Fruit fly (Drosophila melanogaster) whole organism, embryonic: ENCODE results near the gene SdicC.
A peak's percentile ranks its signal among the peaks of the same experiment; 100 is the strongest.

Source experiments
- ATbp ChIP-seq: fragments of 200-800 bp; sonication (Bioruptor generic); optimal IDR thresholded peaks from 2 replicates; lab custom pipeline; 2017; ENCODE audit warnings: missing biosample characterization, mild to moderate bottlenecking, missing genetic modification characterization, missing genetic modification reagents
- Abd-B ChIP-seq: fragments of 200-800 bp; sonication (Bioruptor generic); optimal IDR thresholded peaks from 2 replicates; lab custom pipeline; 2018; ENCODE audit warnings: missing biosample characterization, mild to moderate bottlenecking, missing genetic modification characterization, moderate library complexity
- Antp ChIP-seq: fragments of 200-800 bp; sonication (Bioruptor generic); optimal IDR thresholded peaks from 3 replicates; lab custom pipeline; 2016; ENCODE audit warnings: missing biosample characterization, missing genetic modification characterization
- Bgb ChIP-seq: fragments of 200-800 bp; sonication (Bioruptor generic); IDR thresholded peaks from 2 replicates; pipeline ENCODE4 v1.3.6; 2022; ENCODE audit warnings: missing biosample characterization, missing genetic modification characterization; ENCODE audit not compliant: partially characterized antibody
- CG10959 ChIP-seq: fragments of 200-800 bp; sonication (Bioruptor generic); IDR thresholded peaks from 2 replicates; pipeline ENCODE4 v1.3.6; 2022; ENCODE audit warnings: missing biosample characterization, missing genetic modification characterization
- CG12219 ChIP-seq: fragments of 200-800 bp; sonication (Bioruptor generic); optimal IDR thresholded peaks from 3 replicates; lab custom pipeline; 2018; ENCODE audit warnings: missing biosample characterization, mild to moderate bottlenecking, missing genetic modification characterization
- CG12299 ChIP-seq: fragments of 200-800 bp; sonication (Bioruptor generic); optimal IDR thresholded peaks from 2 replicates; lab custom pipeline; 2018; ENCODE audit warnings: missing biosample characterization, mild to moderate bottlenecking, missing genetic modification characterization
- CG15073 ChIP-seq: fragments of 200-800 bp; sonication (Bioruptor generic); optimal IDR thresholded peaks from 2 replicates; lab custom pipeline; 2016; ENCODE audit warnings: missing biosample characterization, missing genetic modification characterization
- CG15269 ChIP-seq: fragments of 200-800 bp; sonication (Bioruptor generic); optimal IDR thresholded peaks from 2 replicates; lab custom pipeline; 2018; ENCODE audit warnings: missing biosample characterization, mild to moderate bottlenecking, missing genetic modification characterization, moderate library complexity
- CG1529 ChIP-seq: fragments of 200-800 bp; sonication (Bioruptor generic); optimal IDR thresholded peaks from 3 replicates; lab custom pipeline; 2018; ENCODE audit warnings: missing biosample characterization, missing genetic modification characterization
- CG17912 ChIP-seq: fragments of 200-800 bp; sonication (Bioruptor generic); optimal IDR thresholded peaks from 2 replicates; lab custom pipeline; 2018; ENCODE audit warnings: missing biosample characterization, mild to moderate bottlenecking, missing genetic modification characterization
- CG18476 ChIP-seq: fragments of 200-800 bp; sonication (Bioruptor generic); optimal IDR thresholded peaks from 2 replicates; lab custom pipeline; 2016; ENCODE audit warnings: missing biosample characterization, mild to moderate bottlenecking, missing genetic modification characterization
- CG2116 ChIP-seq: fragments of 200-800 bp; sonication (Bioruptor generic); optimal IDR thresholded peaks from 3 replicates; lab custom pipeline; 2018; ENCODE audit warnings: missing biosample characterization, mild to moderate bottlenecking, missing genetic modification characterization
- CG31441 ChIP-seq: fragments of 200-800 bp; sonication (Bioruptor generic); IDR thresholded peaks from 2 replicates; pipeline ENCODE4 v1.3.6; 2022; ENCODE audit warnings: missing biosample characterization, missing genetic modification characterization
- CG4424 ChIP-seq: fragments of 200-800 bp; sonication (Bioruptor generic); optimal IDR thresholded peaks from 3 replicates; lab custom pipeline; 2016; ENCODE audit warnings: missing biosample characterization, missing genetic modification characterization
- CG4854 ChIP-seq: fragments of 200-800 bp; sonication (Bioruptor generic); optimal IDR thresholded peaks from 2 replicates; lab custom pipeline; 2016; ENCODE audit warnings: missing biosample characterization, missing genetic modification characterization, inconsistent platforms
- CG5953 ChIP-seq: fragments of 200-800 bp; sonication (Bioruptor generic); IDR thresholded peaks from 2 replicates; pipeline ENCODE4 v1.3.6; 2022; ENCODE audit warnings: missing biosample characterization, missing genetic modification characterization
- CG7357 ChIP-seq: fragments of 200-800 bp; sonication (Bioruptor generic); IDR thresholded peaks from 3 replicates; pipeline ENCODE4 v1.3.6; 2022; ENCODE audit warnings: missing biosample characterization, missing genetic modification characterization
- CG7839 ChIP-seq: fragments of 200-800 bp; sonication (Bioruptor generic); optimal IDR thresholded peaks from 3 replicates; lab custom pipeline; 2018; ENCODE audit warnings: missing biosample characterization, mild to moderate bottlenecking, missing genetic modification characterization, moderate library complexity
- CG8089 ChIP-seq: fragments of 200-800 bp; sonication (Bioruptor generic); optimal IDR thresholded peaks from 3 replicates; lab custom pipeline; 2016; ENCODE audit warnings: missing biosample characterization, missing genetic modification characterization
- D19A ChIP-seq: fragments of 200-800 bp; optimal IDR thresholded peaks from 3 replicates; lab custom pipeline; 2019; ENCODE audit warnings: missing biosample characterization, mild to moderate bottlenecking, missing genetic modification characterization, moderate library complexity
- Dfd ChIP-seq, 2 experiments: fragments of >200 bp; optimal IDR thresholded peaks; 2 replicates each; lab custom pipeline; 2017; ENCODE audit warnings: missing biosample characterization in 2 of 2, missing genetic modification characterization in 2 of 2
- Dp ChIP-seq: fragments of 200-800 bp; sonication (Bioruptor generic); optimal IDR thresholded peaks from 2 replicates; lab custom pipeline; 2018; ENCODE audit warnings: missing biosample characterization, mild to moderate bottlenecking, missing genetic modification characterization, moderate library complexity
- E2f1 ChIP-seq: fragments of 200-800 bp; sonication (Bioruptor generic); IDR thresholded peaks from 2 replicates; pipeline ENCODE4 v1.3.6; 2022; ENCODE audit warnings: missing biosample characterization, missing genetic modification characterization
- Fer3 ChIP-seq: fragments of 200-800 bp; sonication (Bioruptor generic); optimal IDR thresholded peaks from 2 replicates; lab custom pipeline; 2018; ENCODE audit warnings: missing biosample characterization, mild to moderate bottlenecking, missing genetic modification characterization, moderate library complexity
- Hr3 ChIP-seq: fragments of 200-800 bp; sonication (Bioruptor generic); optimal IDR thresholded peaks from 3 replicates; lab custom pipeline; 2016; ENCODE audit warnings: missing biosample characterization, missing genetic modification characterization
- Hr39 ChIP-seq: fragments of >200 bp; optimal IDR thresholded peaks from 2 replicates; lab custom pipeline; 2017
- Hsf ChIP-seq: fragments of 200-800 bp; sonication (Bioruptor generic); optimal IDR thresholded peaks from 3 replicates; lab custom pipeline; 2016; ENCODE audit warnings: missing biosample characterization, missing genetic modification characterization
- Jarid2 ChIP-seq: fragments of 200-800 bp; sonication (Bioruptor generic); optimal IDR thresholded peaks from 3 replicates; lab custom pipeline; 2017; ENCODE audit warnings: mild to moderate bottlenecking, missing biosample characterization, missing genetic modification reagents, missing genetic modification characterization
- Max ChIP-seq: fragments of 200-800 bp; sonication (Bioruptor generic); optimal IDR thresholded peaks from 2 replicates; lab custom pipeline; 2016; ENCODE audit warnings: missing biosample characterization, mild to moderate bottlenecking, missing genetic modification characterization
- PHDP ChIP-seq: fragments of 200-800 bp; sonication (Bioruptor generic); optimal IDR thresholded peaks from 3 replicates; lab custom pipeline; 2018; ENCODE audit warnings: missing biosample characterization, mild to moderate bottlenecking, missing genetic modification characterization, moderate library complexity
- Rx ChIP-seq: fragments of 200-800 bp; sonication (Bioruptor generic); IDR thresholded peaks from 2 replicates; pipeline ENCODE4 v1.3.6; 2022; ENCODE audit warnings: missing biosample characterization, missing genetic modification characterization
- ab ChIP-seq: fragments of 200-800 bp; sonication (Bioruptor generic); optimal IDR thresholded peaks from 2 replicates; lab custom pipeline; 2016; ENCODE audit warnings: missing biosample characterization, missing genetic modification characterization
- ac ChIP-seq: fragments of 200-800 bp; sonication (Bioruptor generic); optimal IDR thresholded peaks from 3 replicates; lab custom pipeline; 2017; ENCODE audit warnings: missing biosample characterization, mild to moderate bottlenecking, missing genetic modification characterization
- ato ChIP-seq: fragments of 200-800 bp; sonication (Bioruptor generic); IDR thresholded peaks from 2 replicates; pipeline ENCODE4 v1.3.6; 2022; ENCODE audit warnings: missing biosample characterization, missing genetic modification characterization; ENCODE audit not compliant: partially characterized antibody
- bowl ChIP-seq: fragments of 200-800 bp; sonication (Bioruptor generic); IDR thresholded peaks from 2 replicates; pipeline ENCODE4 v1.3.6; 2022; ENCODE audit warnings: missing biosample characterization, missing genetic modification characterization
- chn ChIP-seq: fragments of 200-800 bp; sonication (Bioruptor generic); optimal IDR thresholded peaks from 2 replicates; lab custom pipeline; 2016; ENCODE audit warnings: missing biosample characterization, missing genetic modification characterization
- dmrt99B ChIP-seq: fragments of 200-800 bp; sonication (Bioruptor generic); optimal IDR thresholded peaks from 2 replicates; lab custom pipeline; 2018; ENCODE audit warnings: missing biosample characterization, mild to moderate bottlenecking, missing genetic modification characterization, moderate library complexity
- grau ChIP-seq: fragments of 200-800 bp; optimal IDR thresholded peaks from 3 replicates; lab custom pipeline; 2019; ENCODE audit warnings: missing biosample characterization, mild to moderate bottlenecking, missing genetic modification characterization, moderate library complexity
- gt ChIP-seq: fragments of 200-800 bp; sonication (Bioruptor generic); IDR thresholded peaks from 2 replicates; pipeline ENCODE4 v1.3.6; 2022; ENCODE audit warnings: missing biosample characterization, missing genetic modification characterization
- lilli ChIP-seq: fragments of 200-800 bp; sonication (Bioruptor generic); optimal IDR thresholded peaks from 3 replicates; lab custom pipeline; 2016; ENCODE audit warnings: missing biosample characterization, missing genetic modification characterization
- mam ChIP-seq: fragments of 200-800 bp; sonication (Bioruptor generic); optimal IDR thresholded peaks from 3 replicates; lab custom pipeline; 2016; ENCODE audit warnings: missing biosample characterization, missing genetic modification characterization
- nerfin-2 ChIP-seq: fragments of 200-800 bp; sonication (Bioruptor generic); IDR thresholded peaks from 2 replicates; pipeline ENCODE4 v1.3.6; 2022; ENCODE audit warnings: missing biosample characterization, missing genetic modification characterization; ENCODE audit not compliant: partially characterized antibody
- nom ChIP-seq: fragments of 200-800 bp; sonication (Bioruptor generic); optimal IDR thresholded peaks from 2 replicates; lab custom pipeline; 2017; ENCODE audit warnings: missing biosample characterization, missing genetic modification characterization, mild to moderate bottlenecking, moderate library complexity, missing genetic modification reagents
- odd ChIP-seq: fragments of 200-800 bp; sonication (Bioruptor generic); optimal IDR thresholded peaks from 2 replicates; lab custom pipeline; 2017; ENCODE audit warnings: missing biosample characterization, mild to moderate bottlenecking, missing genetic modification characterization
- phol ChIP-seq: fragments of 200-800 bp; sonication (Bioruptor generic); optimal IDR thresholded peaks from 3 replicates; lab custom pipeline; 2018; ENCODE audit warnings: missing biosample characterization, mild to moderate bottlenecking, missing genetic modification characterization, moderate library complexity
- repo ChIP-seq: fragments of 200-800 bp; sonication (Bioruptor generic); optimal IDR thresholded peaks from 2 replicates; lab custom pipeline; 2016; ENCODE audit warnings: missing biosample characterization, missing genetic modification characterization
- salm ChIP-seq: fragments of 200-800 bp; sonication (Bioruptor generic); optimal IDR thresholded peaks from 2 replicates; lab custom pipeline; 2018; ENCODE audit warnings: missing biosample characterization, mild to moderate bottlenecking, missing genetic modification characterization
- tgo ChIP-seq: fragments of 200-800 bp; sonication (Bioruptor generic); IDR thresholded peaks from 3 replicates; pipeline ENCODE4 v1.3.6; 2022; ENCODE audit warnings: missing biosample characterization, missing genetic modification characterization
- wdn ChIP-seq: fragments of 200-800 bp; sonication (Bioruptor generic); IDR thresholded peaks from 2 replicates; pipeline ENCODE4 v1.3.6; 2022; ENCODE audit warnings: missing biosample characterization, missing genetic modification characterization
- zen ChIP-seq: fragments of 200-800 bp; sonication (Bioruptor generic); optimal IDR thresholded peaks from 3 replicates; lab custom pipeline; 2018; ENCODE audit warnings: missing biosample characterization, mild to moderate bottlenecking, missing genetic modification characterization, moderate library complexity

Gene SdicC

dm6 chrX:20173464-20173995 lies 43.5 kb downstream of the SdicC start, which contains the start of gene AnxB10 (continued):
- TF ChIP-seq ac (GFP tag; lab: Kevin White, UChicago) = no peak
- peak; percentile 64 for TF ChIP-seq CG31441 (GFP tag; lab: Robert Waterston, UW)
- no peak for TF ChIP-seq CG10959 (GFP tag; lab: Robert Waterston, UW)
- no peak for TF ChIP-seq CG12299 (tag; lab: Kevin White, UChicago)
- TF ChIP-seq D19A = peak; percentile 56
- TF ChIP-seq Fer3 (tag; lab: Kevin White, UChicago) = peak; percentile 58
- no peak for TF ChIP-seq Bgb (GFP tag; lab: Robert Waterston, UW)
- TF ChIP-seq nom (GFP tag; lab: Kevin White, UChicago) = peak; percentile 86
- peak; percentile 41 for TF ChIP-seq Abd-B
- TF ChIP-seq CG17912 (GFP tag; lab: Kevin White, UChicago) = no peak
- peak; percentile 61; the same call in 1 of the 2 replicates for TF ChIP-seq bowl (GFP tag; lab: Robert Waterston, UW)
- no peak for TF ChIP-seq zen
- TF ChIP-seq nerfin-2 = no peak
- peak; percentile 68 for TF ChIP-seq tgo
- no peak for TF ChIP-seq ab
- peak; percentile 62 for TF ChIP-seq Hsf (GFP tag; lab: Kevin White, UChicago)
- peak; percentile 35 for TF ChIP-seq CG1529 (GFP tag; lab: Kevin White, UChicago)
- no peak for TF ChIP-seq CG2116 (GFP tag; lab: Kevin White, UChicago)
- no peak for TF ChIP-seq Antp (GFP tag; lab: Kevin White, UChicago)
- TF ChIP-seq CG4854 = peak; percentile 24
- peak; percentile 28 for TF ChIP-seq lilli (GFP tag; lab: Kevin White, UChicago)
- TF ChIP-seq Max (GFP tag; lab: Kevin White, UChicago) = peak; percentile 54
- TF ChIP-seq Dp (GFP tag; lab: Kevin White, UChicago) = no peak
- TF ChIP-seq wdn = no peak
- no peak for TF ChIP-seq CG5953 (GFP tag; lab: Robert Waterston, UW)
- TF ChIP-seq odd = no peak
- TF ChIP-seq CG7839 (tag; lab: Kevin White, UChicago) = peak; percentile 72
- peak; percentile 10 for TF ChIP-seq Jarid2 (GFP tag; lab: Kevin White, UChicago)
- TF ChIP-seq grau (tag; lab: Kevin White, UChicago) = peak; percentile 49
- TF ChIP-seq CG7357 = peak; percentile 68; the same call in 2 of the 3 replicates
- TF ChIP-seq PHDP (tag; lab: Kevin White, UChicago) = peak; percentile 36
- peak; percentile 55 for TF ChIP-seq CG15269 (tag; lab: Kevin White, UChicago)
- 0 out of 2 replicates have a peak, but pooled peaks have one; percentile 26 for TF ChIP-seq E2f1 (GFP tag; lab: Robert Waterston, UW)
- no peak for TF ChIP-seq gt
- peak; percentile 56 for TF ChIP-seq mam (GFP tag; lab: Kevin White, UChicago)
- TF ChIP-seq ato (GFP tag; lab: Robert Waterston, UW) = no peak
- TF ChIP-seq CG15073 = no peak
- TF ChIP-seq ATbp (GFP tag; lab: Kevin White, UChicago) = peak; percentile 14
- TF ChIP-seq Hr39 (lab: Kevin White, UChicago) = no peak
- TF ChIP-seq CG4424 (GFP tag; lab: Kevin White, UChicago) = peak; percentile 64
- peak; percentile 44 for TF ChIP-seq chn (GFP tag; lab: Kevin White, UChicago)
- TF ChIP-seq salm (tag; lab: Kevin White, UChicago) = peak; percentile 5
- TF ChIP-seq CG8089 (GFP tag; lab: Kevin White, UChicago) = peak; percentile 35
- TF ChIP-seq Rx (GFP tag; lab: Robert Waterston, UW) = no peak
- no peak for TF ChIP-seq Dfd (GFP tag; optimal IDR thresholded peaks at IDR 0.05; lab: Kevin White, UChicago)
- TF ChIP-seq repo (GFP tag; lab: Kevin White, UChicago) = peak; percentile 58
- TF ChIP-seq phol (tag; lab: Kevin White, UChicago) = peak; percentile 75
- peak; percentile 26 for TF ChIP-seq Hr3 (GFP tag; lab: Kevin White, UChicago)
- peak; percentile 52 for TF ChIP-seq CG18476 (GFP tag; lab: Kevin White, UChicago)
- TF ChIP-seq CG12219 = no peak
- peak; percentile 79 for TF ChIP-seq dmrt99B (tag; lab: Kevin White, UChicago)
